Fruit fly (Drosophila melanogaster): ENCODE measurements around the gene PPP4R2r.

DNA sequence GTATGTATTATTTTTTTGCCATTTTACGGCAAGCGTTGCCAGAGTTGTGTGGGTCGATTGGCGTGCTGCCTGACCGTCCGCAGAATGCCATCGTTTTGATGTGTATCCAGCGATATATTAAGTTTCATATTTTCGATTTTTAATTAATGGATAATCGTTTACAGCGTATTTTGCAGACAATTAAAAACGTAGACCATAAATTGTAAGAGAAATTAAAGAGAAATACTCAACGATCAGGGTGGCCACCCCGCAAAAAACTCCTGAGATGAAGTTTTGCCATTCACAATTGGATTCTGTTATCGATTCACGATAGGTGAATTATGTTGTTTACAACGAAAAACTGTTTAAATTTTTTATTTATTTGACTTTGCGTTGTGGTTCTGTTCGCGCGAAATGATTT is 4.0 kb upstream of the PPP4R2r start, which contains the start of gene nocte:
- TF ChIP-seq psq (optimal IDR thresholded peaks at IDR 0.05) (no peak), pan (optimal IDR thresholded peaks at IDR 0.05) (no peak)
